Worm (Caenorhabditis elegans): Measurements from ENCODE around the gene rrp-1.

- TF ChIP-seq snpc-4 (tag; optimal IDR thresholded peaks at IDR 0.05) (no peak), lir-3 (tag; optimal IDR thresholded peaks at IDR 0.05) (no peak), unc-130 (GFP tag; optimal IDR thresholded peaks at IDR 0.05) (no peak), daf-12 (tag; optimal IDR thresholded peaks at IDR 0.05) (no peak), ctbp-1 (GFP tag; IDR thresholded peaks at IDR 0.05) (no peak), attf-4 (tag; optimal IDR thresholded peaks at IDR 0.05) (no peak), ztf-11 (tag; optimal IDR thresholded peaks at IDR 0.05) (no peak), set-16 (GFP tag; IDR thresholded peaks at IDR 0.05) (no peak), hlh-30 (tag; optimal IDR thresholded peaks at IDR 0.05; ENCODE audit: insufficient read depth) (no peak), Y105C5A.15 (GFP tag; IDR thresholded peaks at IDR 0.05) (no peak), mdl-1 (tag; optimal IDR thresholded peaks at IDR 0.05) (no peak)
Measured at ce11 chrIV:10003372-10003771, 21.3 kb upstream of the rrp-1 start, which contains the start of the genes C47E12.2 and sars-1.
